Worm (Caenorhabditis elegans): ENCODE results near the gene spig-3.

- TF ChIP-seq pros-1 (tag; optimal IDR thresholded peaks at IDR 0.05) (no peak), pha-4 (tag; optimal IDR thresholded peaks at IDR 0.05) (no peak), odd-2 (tag; optimal IDR thresholded peaks at IDR 0.05) (no peak), nfya-1 (tag; optimal IDR thresholded peaks at IDR 0.05) (no peak), unc-55 (GFP tag; optimal IDR thresholded peaks at IDR 0.05) (no peak)
These were observed 37.2 kb upstream of the spig-3 start, which contains the start of gene srm-6 for ce11 chrV:14336655-14337054.
